Fruit fly (Drosophila melanogaster): ENCODE data around the gene Serinc.

Serinc gene

dm6 chr3L:16400175-16400574, 12.3 kb upstream of the Serinc start, which contains the start of gene CG44836:
CG44836 (minus strand) TSS chr3L:16400275.
- TF ChIP-seq cic (GFP tag; optimal IDR thresholded peaks at IDR 0.05): no peak
- no peak for TF ChIP-seq CG1620 (GFP tag; optimal IDR thresholded peaks at IDR 0.05)
- TF ChIP-seq kay (GFP tag; ENCODE audit: borderline replicate concordance): peak; percentile 20

- TF ChIP-seq Hr96 (GFP tag; optimal IDR thresholded peaks at IDR 0.05) (no peak), CG12768 (GFP tag; optimal IDR thresholded peaks at IDR 0.05) (no peak), CG1620 (GFP tag; optimal IDR thresholded peaks at IDR 0.05) (no peak), pad (GFP tag; optimal IDR thresholded peaks at IDR 0.05) (no peak), ovo (GFP tag; optimal IDR thresholded peaks at IDR 0.05) (no peak), cnc (optimal IDR thresholded peaks at IDR 0.05) (no peak), Crg-1 (GFP tag; optimal IDR thresholded peaks at IDR 0.05) (no peak), CG7045 (GFP tag; optimal IDR thresholded peaks at IDR 0.05) (no peak), Clk (GFP tag; optimal IDR thresholded peaks at IDR 0.05) (no peak), CG11617 (GFP tag; optimal IDR thresholded peaks at IDR 0.05) (no peak), CG14711 (tag; optimal IDR thresholded peaks at IDR 0.05) (no peak), toe (GFP tag; optimal IDR thresholded peaks at IDR 0.05) (no peak), CG5204 (GFP tag; optimal IDR thresholded peaks at IDR 0.05) (no peak), Mnt (GFP tag; optimal IDR thresholded peaks at IDR 0.05) (no peak), kay (GFP tag; ENCODE audit: borderline replicate concordance) (no peak), CG33017 (tag; optimal IDR thresholded peaks at IDR 0.05) (no peak)
Observed at dm6 chr3L:16402253-16402652, 10.3 kb upstream of the Serinc start.

dm6 chr3L:16407815-16408608, 4.5 kb upstream of the Serinc start:
- TF ChIP-seq toe (GFP tag; optimal IDR thresholded peaks at IDR 0.05) (no peak), CG12768 (GFP tag; optimal IDR thresholded peaks at IDR 0.05) (no peak), CG33017 (tag; optimal IDR thresholded peaks at IDR 0.05) (no peak), CG14711 (tag; optimal IDR thresholded peaks at IDR 0.05) (no peak), bab1 (GFP tag; optimal IDR thresholded peaks at IDR 0.05) (no peak), cnc (optimal IDR thresholded peaks at IDR 0.05) (no peak), CG1620 (GFP tag; optimal IDR thresholded peaks at IDR 0.05) (no peak)

dm6 chr3L:16408609-16409439, 3.7 kb upstream of the Serinc start:
- TF ChIP-seq tj (GFP tag; optimal IDR thresholded peaks at IDR 0.05) (peak; percentile 30), CG7045 (GFP tag; optimal IDR thresholded peaks at IDR 0.05) (peak; percentile 46), CG11617 (GFP tag; optimal IDR thresholded peaks at IDR 0.05) (peak; percentile 29), CG12768 (GFP tag; optimal IDR thresholded peaks at IDR 0.05) (no peak), CG14711 (tag; optimal IDR thresholded peaks at IDR 0.05) (peak; percentile 2), Mnt (GFP tag; optimal IDR thresholded peaks at IDR 0.05) (no peak), CG7101 (tag; optimal IDR thresholded peaks at IDR 0.05) (no peak), ovo (GFP tag; optimal IDR thresholded peaks at IDR 0.05) (peak; percentile 2), CG33017 (tag; optimal IDR thresholded peaks at IDR 0.05) (peak; percentile 6), kay (GFP tag; ENCODE audit: borderline replicate concordance) (peak; percentile 71), Hr96 (GFP tag; optimal IDR thresholded peaks at IDR 0.05) (no peak), bab1 (GFP tag; optimal IDR thresholded peaks at IDR 0.05) (peak; percentile 35), pad (GFP tag; optimal IDR thresholded peaks at IDR 0.05) (peak; percentile 61)

dm6 chr3L:16409440-16410233, 2.9 kb upstream of the Serinc start:
- TF ChIP-seq Clk (GFP tag; optimal IDR thresholded peaks at IDR 0.05): no peak
- peak; percentile 91 for TF ChIP-seq pad (GFP tag; optimal IDR thresholded peaks at IDR 0.05)
- TF ChIP-seq Crg-1 (GFP tag; optimal IDR thresholded peaks at IDR 0.05): no peak
- TF ChIP-seq CG11617 (GFP tag; optimal IDR thresholded peaks at IDR 0.05): no peak

- TF ChIP-seq pad (GFP tag; optimal IDR thresholded peaks at IDR 0.05) (peak; percentile 72), CG7101 (tag; optimal IDR thresholded peaks at IDR 0.05) (no peak)
Observed at dm6 chr3L:16410234-16411119, 2.0 kb upstream of the Serinc start.
